Worm (Caenorhabditis elegans): ENCODE measurements around the gene hal-3.

Gene hal-3

DNA sequence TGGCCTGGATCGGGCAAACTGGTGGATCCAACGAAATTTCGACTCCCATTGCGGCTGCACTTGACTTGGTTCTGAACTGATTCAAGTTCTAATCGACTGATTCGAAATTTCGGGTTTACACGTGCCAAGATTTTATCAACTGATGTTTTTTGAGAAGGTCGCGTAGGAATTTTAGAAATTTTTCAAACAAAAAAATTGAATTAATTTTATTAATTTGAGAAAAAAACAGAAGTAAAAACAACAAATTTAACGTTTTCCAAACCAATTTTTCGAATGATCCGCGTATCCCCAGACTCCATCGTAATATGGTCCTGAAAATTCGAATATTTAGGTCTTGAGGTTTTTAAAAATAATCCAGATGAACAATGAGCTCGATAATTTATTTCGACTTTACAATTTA lies 36.0 kb upstream of the hal-3 start, which contains the start of gene ZK1307.3:
Gene ZK1307.3 (minus strand): TSS at position 101 of the 400 bp plus-strand sequence.
- TF ChIP-seq T22C8.4 (GFP tag; IDR thresholded peaks at IDR 0.05) (no peak), tab-1 (GFP tag; IDR thresholded peaks at IDR 0.05) (no peak), flt-1 (GFP tag; IDR thresholded peaks at IDR 0.05) (no peak), klf-2 (GFP tag; conservative IDR thresholded peaks at IDR 0.05) (no peak), ztf-23 (GFP tag; IDR thresholded peaks at IDR 0.05) (no peak), med-1 (GFP tag; optimal IDR thresholded peaks at IDR 0.05; ENCODE audit: insufficient read depth) (no peak), ztf-29 (GFP tag; IDR thresholded peaks at IDR 0.05) (no peak), cog-1 (tag; optimal IDR thresholded peaks at IDR 0.05) (no peak)

DNA sequence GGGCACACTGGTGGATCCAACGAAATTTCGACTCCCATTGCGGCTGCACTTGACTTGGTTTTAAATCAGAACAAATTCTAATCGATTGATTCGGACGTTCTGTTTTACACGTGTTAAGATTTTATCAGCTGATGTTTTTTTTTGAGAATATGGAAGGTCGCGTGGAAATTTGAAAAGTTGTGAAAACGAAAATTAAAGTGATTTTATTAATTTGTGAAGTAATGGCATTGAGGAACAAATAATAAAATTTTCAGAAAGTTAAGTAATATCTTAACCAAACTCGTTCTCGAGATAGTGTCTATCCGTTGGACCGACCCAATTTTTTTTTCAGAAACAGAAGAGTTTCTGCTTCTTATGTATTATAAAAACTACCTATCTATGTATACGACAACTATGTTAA lies 34.8 kb upstream of the hal-3 start, which contains the start of gene ZK1307.4:
Gene ZK1307.4 (minus strand): TSS at position 101 of the 400 bp plus-strand sequence.
- TF ChIP-seq ztf-23 (GFP tag; IDR thresholded peaks at IDR 0.05) (no peak), klf-2 (GFP tag; conservative IDR thresholded peaks at IDR 0.05) (no peak), tab-1 (GFP tag; IDR thresholded peaks at IDR 0.05) (no peak), cog-1 (tag; optimal IDR thresholded peaks at IDR 0.05) (no peak), ref-1 (GFP tag; conservative IDR thresholded peaks at IDR 0.05) (no peak), ztf-29 (GFP tag; IDR thresholded peaks at IDR 0.05) (no peak), T22C8.4 (GFP tag; IDR thresholded peaks at IDR 0.05) (no peak), flt-1 (GFP tag; IDR thresholded peaks at IDR 0.05) (no peak), med-1 (GFP tag; optimal IDR thresholded peaks at IDR 0.05; ENCODE audit: insufficient read depth) (no peak)

DNA sequence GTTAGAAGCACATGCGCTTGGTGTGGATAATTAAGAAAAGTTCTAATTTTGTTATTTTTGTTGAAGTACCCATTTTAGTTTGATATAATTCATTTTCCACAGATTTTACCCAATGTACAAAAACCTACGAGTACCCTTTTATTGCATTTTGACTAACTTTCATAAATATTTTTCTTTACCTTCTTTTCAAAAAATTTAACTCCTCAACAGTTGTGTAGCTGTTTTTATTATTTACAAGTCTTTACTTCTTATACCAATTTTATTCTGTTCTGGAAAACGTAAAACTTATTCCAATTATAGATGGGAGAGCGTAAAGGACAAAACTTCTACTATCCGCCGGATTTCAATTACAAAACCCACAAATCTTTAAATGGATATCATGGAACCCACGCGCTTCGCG lies 32.3 kb upstream of the hal-3 start, which contains the start of gene ZK1307.9:
Gene ZK1307.9 (plus strand): TSS at position 301 of the 400 bp plus-strand sequence.
- TF ChIP-seq med-1 (GFP tag; optimal IDR thresholded peaks at IDR 0.05; ENCODE audit: insufficient read depth) = no peak
- TF ChIP-seq T22C8.4 (GFP tag; IDR thresholded peaks at IDR 0.05) = no peak
- TF ChIP-seq ztf-29 (GFP tag; IDR thresholded peaks at IDR 0.05) = no peak
- TF ChIP-seq klf-2 (GFP tag; conservative IDR thresholded peaks at IDR 0.05) = no peak

DNA sequence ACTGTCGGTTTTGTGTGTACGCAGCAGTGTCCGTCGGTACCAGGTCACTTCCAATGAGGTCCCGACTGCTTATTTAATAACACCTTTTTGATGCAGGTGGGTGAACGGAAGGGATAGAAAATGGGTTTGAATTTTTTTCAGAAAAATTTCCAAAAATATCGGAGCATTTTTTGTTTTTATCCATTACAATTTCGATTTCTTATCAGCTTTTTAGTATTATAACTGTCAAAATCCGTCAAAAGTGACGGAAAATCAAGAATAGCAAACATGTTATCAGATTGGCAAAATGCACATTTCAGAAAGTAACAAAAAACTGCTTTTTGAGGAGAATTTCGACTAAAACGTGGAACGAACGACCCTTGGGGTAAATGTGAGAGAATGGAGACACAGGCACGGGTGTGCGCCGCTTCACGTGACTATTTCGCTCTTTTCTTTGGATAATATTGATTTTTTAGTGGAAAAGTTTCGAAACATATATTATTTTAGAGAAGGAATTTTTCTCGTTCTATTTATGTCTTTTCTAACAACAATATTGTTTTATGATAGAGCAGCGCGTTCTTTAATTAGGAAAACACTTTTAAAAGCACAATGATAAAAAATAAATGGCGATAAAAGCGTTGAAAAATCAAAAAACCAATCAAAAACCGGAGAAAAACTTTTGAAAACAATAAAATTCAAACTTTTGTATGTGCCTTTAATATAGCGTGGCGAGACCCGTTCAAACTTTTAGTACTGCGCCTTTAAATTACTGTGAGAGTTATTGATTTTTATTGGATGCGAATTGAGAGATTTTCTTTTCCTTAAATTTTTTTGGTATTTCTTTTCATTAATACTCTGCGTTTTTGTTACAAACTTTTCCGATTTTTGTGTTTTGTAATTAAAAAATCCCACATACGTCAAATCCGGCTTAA lies 30.3 kb upstream of the hal-3 start, which contains the start of gene sqv-8:
Gene sqv-8 (plus strand): TSS at position 51 of the 911 bp plus-strand sequence.
- no peak for TF ChIP-seq klf-2 (GFP tag; conservative IDR thresholded peaks at IDR 0.05)
- no peak for TF ChIP-seq med-1 (GFP tag; optimal IDR thresholded peaks at IDR 0.05; ENCODE audit: insufficient read depth)
- peak; percentile 35; the same call in 1 of the 2 replicates for TF ChIP-seq T22C8.4 (GFP tag; IDR thresholded peaks at IDR 0.05)

- TF ChIP-seq klf-2 (GFP tag; conservative IDR thresholded peaks at IDR 0.05) (no peak), T22C8.4 (GFP tag; IDR thresholded peaks at IDR 0.05) (peak; percentile 82), ztf-23 (GFP tag; IDR thresholded peaks at IDR 0.05) (peak; percentile 62; the same call in 1 of the 2 replicates), tab-1 (GFP tag; IDR thresholded peaks at IDR 0.05) (0 out of 2 replicates have a peak, but pooled peaks have one; percentile 53), flt-1 (GFP tag; IDR thresholded peaks at IDR 0.05) (peak; percentile 67; the same call in 1 of the 2 replicates), cog-1 (tag; optimal IDR thresholded peaks at IDR 0.05) (peak; percentile 65), ref-1 (GFP tag; conservative IDR thresholded peaks at IDR 0.05) (no peak)
Measured at ce11 chrII:9646122-9646555, 29.2 kb upstream of the hal-3 start.

DNA sequence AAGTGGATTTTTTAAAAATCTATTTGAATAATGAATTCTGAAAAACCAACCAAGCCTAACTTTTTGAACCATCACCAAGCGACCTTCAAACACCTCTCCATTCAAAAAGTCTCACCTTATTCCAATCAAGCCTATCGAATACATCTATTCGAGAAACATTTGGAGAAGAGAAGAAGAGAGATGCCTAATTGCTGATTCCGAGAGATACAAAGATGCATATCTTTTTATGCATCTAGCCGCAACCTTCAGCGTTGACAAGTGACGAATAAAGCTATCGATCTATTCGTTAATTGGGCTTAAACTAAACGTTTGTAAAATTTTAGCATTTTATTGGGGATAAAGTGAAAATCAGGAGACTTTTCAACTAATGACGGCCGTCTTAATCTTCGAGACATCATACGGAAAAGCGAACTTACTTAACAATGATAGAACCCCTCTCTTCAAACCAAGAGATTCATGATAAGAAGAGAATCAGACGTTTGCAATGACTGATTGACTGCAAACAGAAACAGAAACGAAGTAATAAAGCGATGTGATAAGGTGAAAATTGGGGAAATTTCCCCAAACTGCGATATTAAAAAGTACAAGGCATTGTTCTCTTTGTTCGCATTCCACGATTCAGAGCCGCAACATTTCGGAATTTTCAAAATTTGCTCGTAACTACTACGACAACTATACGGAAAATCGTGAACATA lies 28.2 kb upstream of the hal-3 start:
- peak; percentile 25; the same call in 1 of the 2 replicates for TF ChIP-seq ztf-29 (GFP tag; IDR thresholded peaks at IDR 0.05)
- no peak for TF ChIP-seq tab-1 (GFP tag; IDR thresholded peaks at IDR 0.05)
- no peak for TF ChIP-seq med-1 (GFP tag; optimal IDR thresholded peaks at IDR 0.05; ENCODE audit: insufficient read depth)
- TF ChIP-seq flt-1 (GFP tag; IDR thresholded peaks at IDR 0.05) = no peak
- no peak for TF ChIP-seq ztf-23 (GFP tag; IDR thresholded peaks at IDR 0.05)
- no peak for TF ChIP-seq klf-2 (GFP tag; conservative IDR thresholded peaks at IDR 0.05)

- no peak for TF ChIP-seq cog-1 (tag; optimal IDR thresholded peaks at IDR 0.05)
- no peak for TF ChIP-seq med-1 (GFP tag; optimal IDR thresholded peaks at IDR 0.05; ENCODE audit: insufficient read depth)
- TF ChIP-seq ztf-29 (GFP tag; IDR thresholded peaks at IDR 0.05) = no peak
- no peak for TF ChIP-seq klf-2 (GFP tag; conservative IDR thresholded peaks at IDR 0.05)
- no peak for TF ChIP-seq T22C8.4 (GFP tag; IDR thresholded peaks at IDR 0.05)
- TF ChIP-seq ztf-23 (GFP tag; IDR thresholded peaks at IDR 0.05) = no peak
- no peak for TF ChIP-seq tab-1 (GFP tag; IDR thresholded peaks at IDR 0.05)
- TF ChIP-seq ref-1 (GFP tag; conservative IDR thresholded peaks at IDR 0.05) = no peak
- TF ChIP-seq flt-1 (GFP tag; IDR thresholded peaks at IDR 0.05) = no peak
Measured at ce11 chrII:9644438-9644837, 27.5 kb upstream of the hal-3 start, which contains the start of gene fzr-1. fzr-1 (minus strand) TSS chrII:9644466.

- TF ChIP-seq tab-1 (GFP tag; IDR thresholded peaks at IDR 0.05) (no peak), T22C8.4 (GFP tag; IDR thresholded peaks at IDR 0.05) (no peak), klf-2 (GFP tag; conservative IDR thresholded peaks at IDR 0.05) (no peak), ztf-29 (GFP tag; IDR thresholded peaks at IDR 0.05) (no peak), med-1 (GFP tag; optimal IDR thresholded peaks at IDR 0.05; ENCODE audit: insufficient read depth) (no peak), ref-1 (GFP tag; conservative IDR thresholded peaks at IDR 0.05) (no peak), ztf-23 (GFP tag; IDR thresholded peaks at IDR 0.05) (no peak), cog-1 (tag; optimal IDR thresholded peaks at IDR 0.05) (no peak), flt-1 (GFP tag; IDR thresholded peaks at IDR 0.05) (no peak)
Measured at ce11 chrII:9636300-9636699, 19.4 kb upstream of the hal-3 start, which contains the start of gene ZK1307.7. ZK1307.7 (plus strand) TSS chrII:9636600.

ce11 chrII:9625930-9626329 lies 9.0 kb upstream of the hal-3 start:
- TF ChIP-seq ztf-23 (GFP tag; IDR thresholded peaks at IDR 0.05) = no peak
- no peak for TF ChIP-seq med-1 (GFP tag; optimal IDR thresholded peaks at IDR 0.05; ENCODE audit: insufficient read depth)
- TF ChIP-seq flt-1 (GFP tag; IDR thresholded peaks at IDR 0.05) = no peak
- no peak for TF ChIP-seq T22C8.4 (GFP tag; IDR thresholded peaks at IDR 0.05)
- TF ChIP-seq klf-2 (GFP tag; conservative IDR thresholded peaks at IDR 0.05) = no peak
